Worm (Caenorhabditis elegans) whole organism, L4 larva: ENCODE data around the gene R07B7.9.

Source experiments
- ama-1 ChIP-seq: fragments of 150-350 bp; optimal IDR thresholded peaks from 2 replicates; lab custom pipeline; 2014; ENCODE audit warnings: inconsistent platforms, mixed read lengths
- ceh-82 ChIP-seq: sonication (generic microtip); optimal IDR thresholded peaks from 2 replicates; lab custom pipeline; 2017; ENCODE audit warnings: missing biosample characterization, missing genetic modification characterization
- egl-27 ChIP-seq: sonication (generic microtip); optimal IDR thresholded peaks from 3 replicates; lab custom pipeline; 2017; ENCODE audit warnings: missing biosample characterization, missing genetic modification reagents, missing genetic modification characterization
- hlh-30 ChIP-seq: sonication (generic microtip); optimal IDR thresholded peaks from 2 replicates; lab custom pipeline; 2017; ENCODE audit warnings: antibody characterized with exemption, mild to moderate bottlenecking, missing genetic modification characterization, missing compliant biosample characterization; ENCODE audit not compliant: insufficient read depth
- mdl-1 ChIP-seq, 2 experiments: fragments of 150-350 bp in 1 of 2; sonication (generic microtip) in 1 of 2; optimal IDR thresholded peaks; 2 replicates each; lab custom pipeline; 2014 to 2017; ENCODE audit warnings: missing biosample characterization in 2 of 2, missing genetic modification characterization in 2 of 2
- ztf-7 ChIP-seq: fragments of 150-350 bp; optimal IDR thresholded peaks from 2 replicates; lab custom pipeline; 2014; ENCODE audit warnings: missing biosample characterization, missing genetic modification characterization

ce11 chrV:12114693-12115092 is 34.5 kb upstream of the R07B7.9 start, which contains the start of gene spin-1:
- no peak for TF ChIP-seq mdl-1 (tag; optimal IDR thresholded peaks at IDR 0.05; lab: Kevin White, UChicago)
- no peak for TF ChIP-seq hlh-30 (tag; lab: Kevin White, UChicago)
- no peak for TF ChIP-seq ama-1 (lab: Kevin White, UChicago)
- no peak for TF ChIP-seq ztf-7
- TF ChIP-seq egl-27 (tag; lab: Kevin White, UChicago), result no peak
- no peak for TF ChIP-seq ceh-82 (tag; lab: Kevin White, UChicago)
